Fruit fly (Drosophila melanogaster): Measurements from ENCODE around the gene beg.
A peak's percentile ranks its signal among the peaks of the same experiment; 100 is the strongest.

- no peak for TF ChIP-seq kah (GFP tag; optimal IDR thresholded peaks at IDR 0.05)
- TF ChIP-seq Opbp (GFP tag; IDR thresholded peaks at IDR 0.05; ENCODE audit: partially characterized antibody): peak; percentile 53; the same call in 1 of the 3 replicates
- peak; percentile 93 for TF ChIP-seq Sin3A (optimal IDR thresholded peaks at IDR 0.05)
- peak; percentile 53; the same call in 2 of the 4 replicates for TF ChIP-seq Dll (GFP tag; IDR thresholded peaks at IDR 0.05; ENCODE audit: partially characterized antibody)
- TF ChIP-seq CG16779 (GFP tag; IDR thresholded peaks at IDR 0.05): no peak
- TF ChIP-seq CG7357 (GFP tag; IDR thresholded peaks at IDR 0.05): no peak
- no peak for TF ChIP-seq Awh (GFP tag; IDR thresholded peaks at IDR 0.05)
- TF ChIP-seq zen (tag; optimal IDR thresholded peaks at IDR 0.05): no peak
These were observed 6.9 kb downstream of the beg start, which contains the start of the genes scaf6 and Papst2 for dm6 chr3L:17042297-17042921.

All from whole organism, embryonic.